Worm (Caenorhabditis elegans) whole organism, late embryonic: Measurements from ENCODE around the gene fut-4.

ENCODE experiments used
- F13H6.1 ChIP-seq: sonication (generic microtip); optimal IDR thresholded peaks from 2 replicates; lab custom pipeline; 2016; ENCODE audit warnings: missing genetic modification characterization, missing compliant biosample characterization
- ama-1 ChIP-seq: fragments of 150-350 bp; optimal IDR thresholded peaks from 2 replicates; lab custom pipeline; 2014
- hlh-6 ChIP-seq: sonication (generic microtip); optimal IDR thresholded peaks from 2 replicates; lab custom pipeline; 2016; ENCODE audit warnings: missing genotype, missing genetic modification characterization, missing compliant biosample characterization
- sdc-2 ChIP-seq: sonication (generic microtip); optimal IDR thresholded peaks from 2 replicates; lab custom pipeline; 2016; ENCODE audit warnings: missing genotype, missing genetic modification characterization, missing compliant biosample characterization

DNA sequence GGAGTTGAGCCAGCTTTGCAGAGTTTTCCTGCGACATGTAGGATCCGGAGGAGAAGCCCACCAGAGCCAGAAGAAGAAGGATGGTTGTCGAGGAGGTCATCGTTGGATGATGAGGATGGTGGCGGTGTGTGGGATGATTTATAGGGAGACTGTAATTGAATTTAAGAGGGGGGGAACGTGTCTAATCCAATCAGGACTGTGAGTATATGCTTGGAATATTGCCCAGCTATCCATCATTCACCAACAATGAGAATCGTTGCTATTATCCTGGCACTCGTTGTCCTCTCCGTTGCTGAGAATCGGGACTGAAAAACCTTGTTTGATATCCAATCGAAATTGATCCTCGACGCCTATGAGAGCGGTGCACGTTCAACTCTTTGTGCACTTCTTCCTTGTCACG is 3.7 kb upstream of the fut-4 start, which contains the start of gene K12H6.5:
- TF ChIP-seq hlh-6 (no peak), ama-1 (lab: Kevin White, UChicago) (no peak), sdc-2 (tag; lab: Kevin White, UChicago) (no peak), F13H6.1 (tag; lab: Kevin White, UChicago) (no peak)
